Worm (Caenorhabditis elegans) whole organism, L3 larva: ENCODE measurements around the gene srt-17.

Experiments used
- ama-1 ChIP-seq: fragments of 150-350 bp; optimal IDR thresholded peaks from 2 replicates; lab custom pipeline; 2018
- elt-3 ChIP-seq, 3 experiments: fragments of 150-350 bp in 1 of 3; sonication (generic microtip) in 2 of 3; optimal IDR thresholded peaks; 2 replicates in 2 of 3; 4 replicates in 1 of 3; lab custom pipeline; 2014 to 2017; ENCODE audit warnings: missing biosample characterization in 3 of 3, missing genetic modification characterization in 3 of 3
- fkh-10 ChIP-seq: sonication (generic microtip); optimal IDR thresholded peaks from 2 replicates; lab custom pipeline; 2017; ENCODE audit warnings: missing biosample characterization, missing genetic modification reagents, missing genetic modification characterization
- nhr-12 ChIP-seq: fragments of 150-350 bp; optimal IDR thresholded peaks from 2 replicates; lab custom pipeline; 2014; ENCODE audit warnings: missing biosample characterization, missing genetic modification characterization
- nhr-25 ChIP-seq: sonication (generic microtip); optimal IDR thresholded peaks from 2 replicates; lab custom pipeline; 2017; ENCODE audit warnings: missing biosample characterization, missing genetic modification characterization
- skn-1 ChIP-seq: fragments of 150-350 bp; optimal IDR thresholded peaks from 2 replicates; lab custom pipeline; 2014; ENCODE audit warnings: missing biosample characterization, missing genetic modification characterization
- snpc-4 ChIP-seq: fragments of 150-350 bp; optimal IDR thresholded peaks from 2 replicates; lab custom pipeline; 2014; ENCODE audit warnings: missing biosample characterization, missing genetic modification characterization
- unc-62 ChIP-seq: fragments of 150-350 bp; sonication (generic microtip); optimal IDR thresholded peaks from 4 replicates; lab custom pipeline; 2014; ENCODE audit warnings: missing biosample characterization, missing genetic modification reagents, missing genetic modification characterization

DNA sequence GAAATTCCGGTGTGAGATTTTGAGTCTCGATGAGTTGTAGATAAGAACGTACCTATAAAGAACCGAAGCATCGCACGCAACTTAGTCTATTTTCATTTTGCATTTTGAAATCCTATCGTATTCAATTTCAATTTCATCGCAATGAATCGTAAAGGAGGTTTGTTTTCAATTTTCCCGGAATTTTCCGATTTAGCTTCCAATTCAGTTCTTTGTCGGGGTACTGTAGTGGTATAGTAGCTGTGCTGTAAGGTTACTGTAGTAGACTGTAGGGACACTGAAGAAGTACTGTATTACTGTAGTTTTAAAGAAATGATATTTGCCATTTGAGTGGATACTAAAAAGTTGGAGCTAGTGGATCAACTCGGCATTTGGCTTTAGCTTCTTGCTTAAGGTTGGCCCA is 25.0 kb downstream of the srt-17 start:
- TF ChIP-seq snpc-4 (tag; lab: Kevin White, UChicago) (no peak), nhr-25 (tag; lab: Kevin White, UChicago) (no peak), unc-62 (GFP tag; lab: Kevin White, UChicago) (no peak), nhr-12 (tag; lab: Kevin White, UChicago) (no peak), elt-3 (tag; optimal IDR thresholded peaks at IDR 0.05; lab: Kevin White, UChicago) (no peak), skn-1 (no peak), ama-1 (lab: Kevin White, UChicago) (no peak), fkh-10 (GFP tag; lab: Kevin White, UChicago) (no peak)
